Fruit fly (Drosophila melanogaster): ENCODE results near the gene CG4928.

The CG4928 gene

DNA sequence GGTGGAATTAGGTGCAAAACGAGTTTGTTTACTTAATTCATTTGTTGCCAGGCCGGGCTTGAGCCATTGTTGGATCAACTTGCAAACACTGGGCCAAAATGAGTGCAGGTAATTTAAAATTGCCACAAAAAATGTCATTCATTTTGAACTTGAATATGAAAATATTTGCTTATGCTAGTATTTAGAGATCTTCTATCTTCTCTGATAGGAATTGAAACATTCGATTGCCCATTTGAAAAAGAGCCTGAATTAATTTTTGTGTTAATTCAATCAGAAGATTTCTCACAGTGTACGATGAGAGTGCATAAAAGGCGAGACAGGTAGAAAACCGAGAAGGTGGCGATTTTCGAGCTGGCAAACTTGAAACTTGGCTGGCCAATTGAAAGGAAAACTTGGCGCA lies 53.6 kb downstream of the CG4928 start (continued):
- TF ChIP-seq CG32006 (GFP tag; optimal IDR thresholded peaks at IDR 0.05) (peak; percentile 88), vri (GFP tag; optimal IDR thresholded peaks at IDR 0.05) (peak; percentile 2), CG11902 (GFP tag; optimal IDR thresholded peaks at IDR 0.05) (peak; percentile 22), dsx (GFP tag; optimal IDR thresholded peaks at IDR 0.05; ENCODE audit: poor library complexity, severe bottlenecking) (peak; percentile 59), Sox14 (GFP tag; optimal IDR thresholded peaks at IDR 0.05) (peak; percentile 63), CG6854 (GFP tag; optimal IDR thresholded peaks at IDR 0.05) (no peak), net (GFP tag; optimal IDR thresholded peaks at IDR 0.05) (peak; percentile 72), CG4318 (GFP tag; optimal IDR thresholded peaks at IDR 0.05) (no peak), Hr38 (GFP tag; optimal IDR thresholded peaks at IDR 0.05) (no peak), achi (GFP tag; optimal IDR thresholded peaks at IDR 0.05) (peak; percentile 78), CG9139 (GFP tag; optimal IDR thresholded peaks at IDR 0.05) (no peak), fd85E (GFP tag; optimal IDR thresholded peaks at IDR 0.05) (no peak), salr (GFP tag; optimal IDR thresholded peaks at IDR 0.05) (peak; percentile 24 to 72), Sox15 (GFP tag; optimal IDR thresholded peaks at IDR 0.05) (peak; percentile 39), Ets21C (GFP tag; optimal IDR thresholded peaks at IDR 0.05) (no peak), Hr39 (GFP tag; optimal IDR thresholded peaks at IDR 0.05) (peak; percentile 70), Met (GFP tag; optimal IDR thresholded peaks at IDR 0.05) (peak; percentile 68), Sox102F (GFP tag; optimal IDR thresholded peaks at IDR 0.05) (peak; percentile 67), Gug (GFP tag; IDR thresholded peaks at IDR 0.05) (peak; percentile 73), CG8319 (GFP tag; optimal IDR thresholded peaks at IDR 0.05) (peak; percentile 3), CG7368 (GFP tag; optimal IDR thresholded peaks at IDR 0.05) (peak; percentile 69), CG6792 (GFP tag; optimal IDR thresholded peaks at IDR 0.05) (peak; percentile 59), Eip75B (GFP tag; optimal IDR thresholded peaks at IDR 0.05) (peak; percentile 65), lz (GFP tag; optimal IDR thresholded peaks at IDR 0.05) (peak; percentile 54), CG6276 (GFP tag; optimal IDR thresholded peaks at IDR 0.05) (peak; percentile 81), fkh (GFP tag; optimal IDR thresholded peaks at IDR 0.05) (no peak), Eip78C (GFP tag) (peak; percentile 93), CG1621 (tag; optimal IDR thresholded peaks at IDR 0.05) (peak; percentile 54), CG34406 (GFP tag; optimal IDR thresholded peaks at IDR 0.05) (peak; percentile 54), fd59A (GFP tag; optimal IDR thresholded peaks at IDR 0.05) (peak; percentile 14), CG16779 (tag; optimal IDR thresholded peaks at IDR 0.05) (no peak), pdm3 (GFP tag; optimal IDR thresholded peaks at IDR 0.05) (peak; percentile 73)

- TF ChIP-seq achi (GFP tag; optimal IDR thresholded peaks at IDR 0.05) (peak; percentile 26), OdsH (GFP tag; optimal IDR thresholded peaks at IDR 0.05) (peak; percentile 61), eg (GFP tag; IDR thresholded peaks at IDR 0.05) (0 out of 3 replicates have a peak, but pooled peaks have one; percentile 16), Blimp-1 (GFP tag; optimal IDR thresholded peaks at IDR 0.05) (peak; percentile 52), CG16779 (tag; optimal IDR thresholded peaks at IDR 0.05) (no peak), Smox (GFP tag; optimal IDR thresholded peaks at IDR 0.05) (peak; percentile 41), dac (GFP tag; optimal IDR thresholded peaks at IDR 0.05) (peak; percentile 10), Hr39 (GFP tag; optimal IDR thresholded peaks at IDR 0.05) (peak; percentile 52), esn (GFP tag; optimal IDR thresholded peaks at IDR 0.05) (peak; percentile 68), Eip75B (GFP tag; optimal IDR thresholded peaks at IDR 0.05) (peak; percentile 67), CG6854 (GFP tag; optimal IDR thresholded peaks at IDR 0.05) (peak; percentile 71), Ets96B (tag; optimal IDR thresholded peaks at IDR 0.05) (peak; percentile 29), CG34406 (GFP tag; optimal IDR thresholded peaks at IDR 0.05) (no peak), pdm3 (GFP tag; optimal IDR thresholded peaks at IDR 0.05) (peak; percentile 65), CG6276 (GFP tag; optimal IDR thresholded peaks at IDR 0.05) (no peak), topi (GFP tag; optimal IDR thresholded peaks at IDR 0.05) (peak; percentile 67), CG11294 (GFP tag; IDR thresholded peaks at IDR 0.05) (no peak), CG31627 (GFP tag; optimal IDR thresholded peaks at IDR 0.05) (peak; percentile 63), Hr38 (GFP tag; optimal IDR thresholded peaks at IDR 0.05) (no peak), Ets21C (GFP tag; optimal IDR thresholded peaks at IDR 0.05) (peak; percentile 12), CG6792 (GFP tag; optimal IDR thresholded peaks at IDR 0.05) (peak; percentile 41), CG11762 (GFP tag; optimal IDR thresholded peaks at IDR 0.05; ENCODE audit: insufficient read depth) (peak; percentile 19), CG10669 (GFP tag; optimal IDR thresholded peaks at IDR 0.05) (peak; percentile 45), Sox14 (GFP tag; optimal IDR thresholded peaks at IDR 0.05) (peak; percentile 49), fd85E (GFP tag; optimal IDR thresholded peaks at IDR 0.05) (no peak), Sox102F (GFP tag; optimal IDR thresholded peaks at IDR 0.05) (peak; percentile 51), CG7368 (GFP tag; optimal IDR thresholded peaks at IDR 0.05) (peak; percentile 56), vri (GFP tag; optimal IDR thresholded peaks at IDR 0.05) (peak; percentile 6), CG4318 (GFP tag; optimal IDR thresholded peaks at IDR 0.05) (no peak), spab (GFP tag; optimal IDR thresholded peaks at IDR 0.05) (no peak), net (GFP tag; optimal IDR thresholded peaks at IDR 0.05) (peak; percentile 46), acj6 (GFP tag; optimal IDR thresholded peaks at IDR 0.05) (peak; percentile 59), Eip78C (GFP tag) (no peak), CG3919 (GFP tag; optimal IDR thresholded peaks at IDR 0.05) (peak; percentile 79), salr (GFP tag; optimal IDR thresholded peaks at IDR 0.05) (peak in 1 of 2 experiments; percentile 37), CG32006 (GFP tag; optimal IDR thresholded peaks at IDR 0.05) (no peak)
These were observed 54.4 kb downstream of the CG4928 start for dm6 chrX:16967415-16967814.

Measured in whole organism, prepupa.